Fruit fly (Drosophila melanogaster) whole organism, embryonic: ENCODE measurements around the gene Pde9.

Experiments used
- ATbp ChIP-seq: fragments of 200-800 bp; sonication (Bioruptor generic); optimal IDR thresholded peaks from 2 replicates; lab custom pipeline; 2017; ENCODE audit warnings: missing biosample characterization, mild to moderate bottlenecking, missing genetic modification characterization, missing genetic modification reagents
- Atf-2 ChIP-seq: fragments of 200-800 bp; sonication (Bioruptor generic); optimal IDR thresholded peaks from 2 replicates; lab custom pipeline; 2016; ENCODE audit warnings: missing biosample characterization, missing genetic modification characterization
- Bdp1 ChIP-seq: fragments of 200-800 bp; sonication (Bioruptor generic); optimal IDR thresholded peaks from 3 replicates; lab custom pipeline; 2016; ENCODE audit warnings: missing biosample characterization, missing genetic modification characterization
- Blimp-1 ChIP-seq: fragments of 200-800 bp; sonication (Bioruptor generic); optimal IDR thresholded peaks from 3 replicates; lab custom pipeline; 2018; ENCODE audit warnings: missing biosample characterization, missing genetic modification characterization, mild to moderate bottlenecking, moderate library complexity, missing genetic modification reagents
- CG1024 ChIP-seq: fragments of 200-800 bp; sonication (Bioruptor generic); IDR thresholded peaks from 2 replicates; pipeline ENCODE4 v1.3.6; 2022; ENCODE audit warnings: missing biosample characterization, missing genetic modification characterization
- CG10274 ChIP-seq: fragments of 200-800 bp; sonication (Bioruptor generic); optimal IDR thresholded peaks from 3 replicates; lab custom pipeline; 2017; ENCODE audit warnings: missing biosample characterization, mild to moderate bottlenecking, missing genetic modification characterization
- CG10959 ChIP-seq: fragments of 200-800 bp; sonication (Bioruptor generic); IDR thresholded peaks from 2 replicates; pipeline ENCODE4 v1.3.6; 2022; ENCODE audit warnings: missing biosample characterization, missing genetic modification characterization
- CG12071 ChIP-seq: fragments of 200-800 bp; sonication (Bioruptor generic); optimal IDR thresholded peaks from 3 replicates; lab custom pipeline; 2018; ENCODE audit warnings: missing biosample characterization, mild to moderate bottlenecking, missing genetic modification characterization
- CG12391 ChIP-seq: fragments of 200-800 bp; sonication (Bioruptor generic); optimal IDR thresholded peaks from 3 replicates; lab custom pipeline; 2018; ENCODE audit warnings: missing biosample characterization, mild to moderate bottlenecking, missing genetic modification characterization, moderate library complexity
- CG13123 ChIP-seq: fragments of 200-800 bp; sonication (Bioruptor generic); optimal IDR thresholded peaks from 2 replicates; lab custom pipeline; 2016; ENCODE audit warnings: missing biosample characterization, missing genetic modification characterization
- CG13296 ChIP-seq: fragments of 200-800 bp; sonication (Bioruptor generic); optimal IDR thresholded peaks from 3 replicates; lab custom pipeline; 2018; ENCODE audit warnings: missing biosample characterization, mild to moderate bottlenecking, missing genetic modification characterization
- CG15514 ChIP-seq: fragments of 200-800 bp; sonication (Bioruptor generic); optimal IDR thresholded peaks from 3 replicates; lab custom pipeline; 2017; ENCODE audit warnings: missing biosample characterization, missing genetic modification characterization, mild to moderate bottlenecking, moderate library complexity, missing genetic modification reagents
- CG15696 ChIP-seq: fragments of 200-800 bp; sonication (Bioruptor generic); optimal IDR thresholded peaks from 2 replicates; lab custom pipeline; 2019; ENCODE audit warnings: missing biosample characterization, mild to moderate bottlenecking, missing genetic modification characterization, moderate library complexity
- CG16779 ChIP-seq: fragments of 200-800 bp; sonication (Bioruptor generic); IDR thresholded peaks from 2 replicates; pipeline ENCODE4 v1.3.6; 2022; ENCODE audit warnings: missing biosample characterization, missing genetic modification characterization
- CG17328 ChIP-seq: fragments of 200-800 bp; sonication (Bioruptor generic); IDR thresholded peaks from 2 replicates; pipeline ENCODE4 v1.3.6; 2022; ENCODE audit warnings: missing biosample characterization, missing genetic modification characterization
- CG2202 ChIP-seq: fragments of 200-800 bp; sonication (Bioruptor generic); optimal IDR thresholded peaks from 2 replicates; lab custom pipeline; 2018; ENCODE audit warnings: missing biosample characterization, mild to moderate bottlenecking, missing genetic modification characterization
- CG31388 ChIP-seq: fragments of 200-800 bp; sonication (Bioruptor generic); optimal IDR thresholded peaks from 2 replicates; lab custom pipeline; 2016; ENCODE audit warnings: missing biosample characterization, missing genetic modification characterization
- CG3407 ChIP-seq: fragments of 200-800 bp; sonication (Bioruptor generic); optimal IDR thresholded peaks from 2 replicates; lab custom pipeline; 2018; ENCODE audit warnings: missing biosample characterization, mild to moderate bottlenecking, missing genetic modification characterization
- CG3847 ChIP-seq: fragments of 200-800 bp; sonication (Bioruptor generic); IDR thresholded peaks from 2 replicates; pipeline ENCODE4 v1.3.6; 2022; ENCODE audit warnings: missing biosample characterization, missing genetic modification characterization
- CG4424 ChIP-seq: fragments of 200-800 bp; sonication (Bioruptor generic); optimal IDR thresholded peaks from 3 replicates; lab custom pipeline; 2016; ENCODE audit warnings: missing biosample characterization, missing genetic modification characterization
- CG5245 ChIP-seq: fragments of 200-800 bp; sonication (Bioruptor generic); optimal IDR thresholded peaks from 3 replicates; lab custom pipeline; 2016; ENCODE audit warnings: missing biosample characterization, missing genetic modification characterization
- CG6683 ChIP-seq: fragments of 200-800 bp; sonication (Bioruptor generic); optimal IDR thresholded peaks from 2 replicates; lab custom pipeline; 2017; ENCODE audit warnings: missing biosample characterization, mild to moderate bottlenecking, missing genetic modification characterization, missing genetic modification reagents
- CG6854 ChIP-seq: fragments of 200-800 bp; sonication (Bioruptor generic); optimal IDR thresholded peaks from 3 replicates; lab custom pipeline; 2017; ENCODE audit warnings: missing biosample characterization, mild to moderate bottlenecking, missing genetic modification characterization
- CG8388 ChIP-seq: fragments of 200-800 bp; sonication (Bioruptor generic); optimal IDR thresholded peaks from 2 replicates; lab custom pipeline; 2019; ENCODE audit warnings: missing biosample characterization, mild to moderate bottlenecking, missing genetic modification characterization, moderate library complexity
- CTCF ChIP-seq: fragments of 200-800 bp; sonication (Bioruptor generic); optimal IDR thresholded peaks from 2 replicates; lab custom pipeline; 2017; ENCODE audit warnings: missing biosample characterization, mild to moderate bottlenecking, missing genetic modification characterization, moderate library complexity
- ERR ChIP-seq: fragments of 200-800 bp; sonication (Bioruptor generic); optimal IDR thresholded peaks from 2 replicates; lab custom pipeline; 2016; ENCODE audit warnings: missing biosample characterization, missing genetic modification characterization
- Jarid2 ChIP-seq: fragments of 200-800 bp; sonication (Bioruptor generic); optimal IDR thresholded peaks from 3 replicates; lab custom pipeline; 2017; ENCODE audit warnings: mild to moderate bottlenecking, missing biosample characterization, missing genetic modification reagents, missing genetic modification characterization
- Lim3 ChIP-seq: fragments of 200-800 bp; sonication (Bioruptor generic); IDR thresholded peaks from 2 replicates; pipeline ENCODE4 v1.3.6; 2022; ENCODE audit warnings: missing biosample characterization, missing genetic modification characterization
- Pdp1 ChIP-seq, 2 experiments: fragments of 200-800 bp; sonication (Bioruptor generic); optimal IDR thresholded peaks; 3 replicates each; lab custom pipeline; 2016; ENCODE audit warnings: missing biosample characterization in 2 of 2, missing genetic modification characterization in 2 of 2, mild to moderate bottlenecking in 1 of 2, moderate library complexity in 1 of 2
- Poxn ChIP-seq: fragments of 200-800 bp; sonication (Bioruptor generic); IDR thresholded peaks from 2 replicates; pipeline ENCODE4 v1.3.6; 2022; ENCODE audit warnings: missing biosample characterization, missing genetic modification characterization
- Rfx ChIP-seq: fragments of 200-800 bp; sonication (Bioruptor generic); IDR thresholded peaks from 2 replicates; pipeline ENCODE4 v1.3.6; 2022; ENCODE audit warnings: missing biosample characterization, missing genetic modification characterization
- Sin3A ChIP-seq: fragments of >200 bp; optimal IDR thresholded peaks from 2 replicates; lab custom pipeline; 2018
- Stat92E ChIP-seq, 3 experiments: fragments of >200 bp in 2 of 3; fragments of 200-800 bp in 1 of 3; sonication (Bioruptor generic) in 1 of 3; optimal IDR thresholded peaks; 2 replicates each; lab custom pipeline; 2017 to 2019; ENCODE audit warnings: missing biosample characterization in 3 of 3, missing genetic modification characterization in 3 of 3, mild to moderate bottlenecking in 1 of 3, moderate library complexity in 1 of 3
- Xbp1 ChIP-seq: fragments of 200-800 bp; sonication (Bioruptor generic); optimal IDR thresholded peaks from 3 replicates; lab custom pipeline; 2016; ENCODE audit warnings: missing biosample characterization, mild to moderate bottlenecking, missing genetic modification characterization
- amos ChIP-seq: fragments of 200-800 bp; sonication (Bioruptor generic); IDR thresholded peaks from 2 replicates; pipeline ENCODE4 v1.3.6; 2022; ENCODE audit warnings: missing biosample characterization, missing genetic modification characterization; ENCODE audit not compliant: partially characterized antibody
- bowl ChIP-seq: fragments of 200-800 bp; sonication (Bioruptor generic); IDR thresholded peaks from 2 replicates; pipeline ENCODE4 v1.3.6; 2022; ENCODE audit warnings: missing biosample characterization, missing genetic modification characterization
- cad ChIP-seq: fragments of >200 bp; optimal IDR thresholded peaks from 2 replicates; lab custom pipeline; 2017; ENCODE audit warnings: missing biosample characterization, missing genetic modification characterization
- chm ChIP-seq: fragments of 200-800 bp; sonication (Bioruptor generic); IDR thresholded peaks from 2 replicates; pipeline ENCODE4 v1.3.6; 2022; ENCODE audit warnings: missing biosample characterization, missing genetic modification characterization
- emc ChIP-seq: fragments of 200-800 bp; sonication (Bioruptor generic); optimal IDR thresholded peaks from 2 replicates; lab custom pipeline; 2016; ENCODE audit warnings: missing biosample characterization, missing genetic modification characterization
- fd64A ChIP-seq: fragments of 200-800 bp; sonication (Bioruptor generic); optimal IDR thresholded peaks from 3 replicates; lab custom pipeline; 2018; ENCODE audit warnings: missing biosample characterization, mild to moderate bottlenecking, missing genetic modification characterization
- grau ChIP-seq: fragments of 200-800 bp; optimal IDR thresholded peaks from 3 replicates; lab custom pipeline; 2019; ENCODE audit warnings: missing biosample characterization, mild to moderate bottlenecking, missing genetic modification characterization, moderate library complexity
- gsb ChIP-seq: fragments of 200-800 bp; sonication (Bioruptor generic); IDR thresholded peaks from 2 replicates; pipeline ENCODE4 v1.3.6; 2022; ENCODE audit warnings: missing biosample characterization, missing genetic modification characterization
- her ChIP-seq: fragments of 200-800 bp; sonication (Bioruptor generic); optimal IDR thresholded peaks from 2 replicates; lab custom pipeline; 2016; ENCODE audit warnings: missing biosample characterization, missing genetic modification characterization
- oc ChIP-seq: fragments of 200-800 bp; sonication (Bioruptor generic); optimal IDR thresholded peaks from 2 replicates; lab custom pipeline; 2018; ENCODE audit warnings: missing biosample characterization, mild to moderate bottlenecking, missing genetic modification characterization, moderate library complexity
- prd ChIP-seq, 3 experiments: fragments of >200 bp in 2 of 3; fragments of 200-800 bp in 1 of 3; sonication (Bioruptor generic) in 1 of 3; optimal IDR thresholded peaks in 2 of 3; IDR thresholded peaks in 1 of 3; 2 replicates in 2 of 3; 3 replicates in 1 of 3; pipeline versions ENCODE4 v1.3.6 to Lab custom; 2017 to 2022; ENCODE audit warnings: missing biosample characterization in 1 of 3, missing genetic modification characterization in 1 of 3
- run ChIP-seq: fragments of 200-800 bp; sonication (Bioruptor generic); optimal IDR thresholded peaks from 3 replicates; lab custom pipeline; 2018; ENCODE audit warnings: missing biosample characterization, mild to moderate bottlenecking, missing genetic modification characterization
- salm ChIP-seq: fragments of 200-800 bp; sonication (Bioruptor generic); optimal IDR thresholded peaks from 2 replicates; lab custom pipeline; 2018; ENCODE audit warnings: missing biosample characterization, mild to moderate bottlenecking, missing genetic modification characterization
- shn ChIP-seq: fragments of 200-800 bp; sonication (Bioruptor generic); optimal IDR thresholded peaks from 3 replicates; lab custom pipeline; 2016; ENCODE audit warnings: missing biosample characterization, missing genetic modification characterization
- so ChIP-seq: fragments of 200-800 bp; sonication (Bioruptor generic); IDR thresholded peaks from 3 replicates; pipeline ENCODE4 v1.3.6; 2022; ENCODE audit warnings: missing biosample characterization, missing genetic modification characterization
- tup ChIP-seq: fragments of 200-800 bp; sonication (Bioruptor generic); optimal IDR thresholded peaks from 2 replicates; lab custom pipeline; 2016; ENCODE audit warnings: missing biosample characterization, mild to moderate bottlenecking, missing genetic modification characterization, moderate library complexity
- vvl ChIP-seq: fragments of 200-800 bp; sonication (Bioruptor generic); IDR thresholded peaks from 2 replicates; pipeline ENCODE4 v1.3.6; 2022; ENCODE audit warnings: missing biosample characterization, missing genetic modification characterization

The Pde9 gene

DNA sequence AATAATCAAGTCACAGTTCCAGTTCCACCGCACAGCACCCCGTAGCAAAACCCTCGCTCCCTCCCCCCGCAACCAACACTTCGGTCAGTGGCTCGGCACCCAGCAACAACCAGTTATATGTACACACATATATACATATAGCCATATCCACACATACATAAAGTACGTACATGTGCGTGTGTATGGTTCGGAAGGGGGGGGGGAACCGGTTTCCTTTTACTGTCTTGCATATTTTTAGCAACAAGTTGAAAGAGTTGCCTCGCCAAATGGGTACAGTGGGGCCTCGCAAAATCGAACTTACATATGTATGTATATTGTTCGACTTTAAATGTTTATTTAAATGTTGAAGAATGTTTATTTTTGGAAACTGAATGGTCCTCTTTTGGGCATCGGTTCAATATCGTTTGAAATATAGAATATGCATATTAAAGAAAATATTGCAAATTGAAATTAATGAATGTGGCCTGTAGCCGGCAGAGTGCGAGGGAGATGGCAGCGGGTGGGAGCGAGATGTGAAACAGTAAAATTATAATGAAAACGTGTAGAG, 142.0 kb downstream of the Pde9 start (continued):
- TF ChIP-seq CG13296 (GFP tag; lab: Kevin White, UChicago): peak; percentile 68
- TF ChIP-seq Rfx (GFP tag; lab: Robert Waterston, UW): peak; percentile 93
- TF ChIP-seq CG6683 (GFP tag; lab: Kevin White, UChicago): peak; percentile 47
- peak; percentile 81 for TF ChIP-seq gsb
- peak; percentile 22 for TF ChIP-seq ATbp (GFP tag; lab: Kevin White, UChicago)
- TF ChIP-seq amos: no peak
- TF ChIP-seq Xbp1 (GFP tag; lab: Kevin White, UChicago): peak; percentile 55
- peak; percentile 49; the same call in 1 of the 2 replicates for TF ChIP-seq CG16779 (GFP tag; lab: Robert Waterston, UW)
- TF ChIP-seq CG12071: peak; percentile 63
- TF ChIP-seq tup: peak; percentile 50
- no peak for TF ChIP-seq Atf-2
- peak; percentile 49 for TF ChIP-seq CG6854
- TF ChIP-seq Jarid2: no peak
- TF ChIP-seq CG10959 (GFP tag; lab: Robert Waterston, UW): no peak
- peak; percentile 43 for TF ChIP-seq CG15696 (tag; lab: Kevin White, UChicago)
- TF ChIP-seq CG3407 (GFP tag; lab: Kevin White, UChicago): no peak
- no peak for TF ChIP-seq shn (GFP tag; lab: Kevin White, UChicago)
- TF ChIP-seq Bdp1 (GFP tag; lab: Kevin White, UChicago): peak; percentile 11
- TF ChIP-seq fd64A (GFP tag; lab: Kevin White, UChicago): no peak
- no peak for TF ChIP-seq chm (GFP tag; lab: Robert Waterston, UW)
- TF ChIP-seq CG4424 (GFP tag; lab: Kevin White, UChicago): peak; percentile 39
- TF ChIP-seq CG8388 (GFP tag; lab: Kevin White, UChicago): peak; percentile 9
- TF ChIP-seq CG13123: peak; percentile 22
- peak; percentile 8 for TF ChIP-seq CG5245 (GFP tag; lab: Kevin White, UChicago)
- TF ChIP-seq CG12391: peak; percentile 73
- no peak for TF ChIP-seq Sin3A (lab: Kevin White, UChicago)
- peak; percentile 48 for TF ChIP-seq her
- TF ChIP-seq cad (GFP tag; lab: Kevin White, UChicago): no peak
- TF ChIP-seq ERR: peak; percentile 9
- TF ChIP-seq bowl (GFP tag; lab: Robert Waterston, UW): peak; percentile 65; the same call in 1 of the 2 replicates
- TF ChIP-seq run (tag; lab: Kevin White, UChicago): no peak
- TF ChIP-seq grau (tag; lab: Kevin White, UChicago): peak; percentile 98
- TF ChIP-seq emc (GFP tag; lab: Kevin White, UChicago): no peak
- TF ChIP-seq CG1024 (GFP tag; lab: Robert Waterston, UW): no peak
- peak; percentile 81 for TF ChIP-seq vvl (GFP tag; lab: Robert Waterston, UW)
- no peak for TF ChIP-seq CG2202 (tag; lab: Kevin White, UChicago)
- TF ChIP-seq oc (tag; lab: Kevin White, UChicago): no peak
- no peak for TF ChIP-seq CG31388 (GFP tag; lab: Kevin White, UChicago)
- peak; percentile 71 for TF ChIP-seq Poxn
- peak; percentile 56 for TF ChIP-seq CG17328 (GFP tag; lab: Robert Waterston, UW)
- no peak for TF ChIP-seq CTCF
- no peak for TF ChIP-seq salm (tag; lab: Kevin White, UChicago)
- TF ChIP-seq Pdp1 (GFP tag; optimal IDR thresholded peaks at IDR 0.05; lab: Kevin White, UChicago): peak; percentile 13 to 64
- no peak for TF ChIP-seq prd (optimal IDR thresholded peaks at IDR 0.05; lab: Kevin White, UChicago)
- TF ChIP-seq prd (GFP tag; IDR thresholded peaks at IDR 0.05; lab: Robert Waterston, UW): peak; percentile 81; the same call in 2 of the 3 replicates
- TF ChIP-seq CG15514 (GFP tag; lab: Kevin White, UChicago): peak; percentile 52
- peak; percentile 78 for TF ChIP-seq CG3847 (GFP tag; lab: Robert Waterston, UW)
- TF ChIP-seq Blimp-1: peak; percentile 43
- no peak for TF ChIP-seq so
- TF ChIP-seq Stat92E (GFP tag; optimal IDR thresholded peaks at IDR 0.05; lab: Kevin White, UChicago): no peak
- TF ChIP-seq CG10274 (GFP tag; lab: Kevin White, UChicago): peak; percentile 45
- TF ChIP-seq Lim3 (GFP tag; lab: Robert Waterston, UW): no peak
